Fruit fly (Drosophila melanogaster): ENCODE measurements around the gene Asciz.

DNA sequence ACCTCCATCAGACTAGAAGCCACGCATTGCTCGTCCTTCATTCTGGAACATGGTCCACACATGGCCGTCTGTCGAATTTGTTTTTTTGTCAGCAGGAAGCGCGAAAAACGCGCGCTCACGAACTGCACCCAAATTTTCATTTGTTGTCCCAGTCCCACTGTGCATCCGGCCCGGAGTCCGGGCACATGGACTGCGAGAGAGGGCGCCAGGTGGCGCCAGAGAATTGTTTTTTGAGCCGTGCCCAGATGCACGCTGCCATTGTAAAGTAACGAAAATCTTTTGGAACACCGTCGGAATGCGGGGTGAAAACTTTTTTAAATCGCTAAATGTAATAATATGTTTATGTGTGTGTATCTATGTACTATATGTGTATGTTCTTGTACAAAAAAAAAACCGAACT is 8.4 kb downstream of the Asciz start:
- no peak for TF ChIP-seq usp (GFP tag; optimal IDR thresholded peaks at IDR 0.05)
- TF ChIP-seq CG8478 (optimal IDR thresholded peaks at IDR 0.05), result no peak

Data from whole organism.